Fruit fly (Drosophila melanogaster) S2 (cell line): ENCODE data around the gene enc.

Source experiments
- CG8478 ChIP-seq: fragments of >200 bp; optimal IDR thresholded peaks from 2 replicates; lab custom pipeline; 2018
- CTCF ChIP-seq, 2 experiments: fragments of >200 bp; optimal IDR thresholded peaks; 2 replicates each; lab custom pipeline; 2018

- TF ChIP-seq CG8478 (lab: Kevin White, UChicago) (no peak), CTCF (optimal IDR thresholded peaks at IDR 0.05; lab: Kevin White, UChicago) (no peak)
Observed at dm6 chr3L:3771406-3771935, 47.0 kb upstream of the enc start.
